Worm (Caenorhabditis elegans) whole organism, midembryonic: ENCODE measurements around the gene ddr-2.

Experiments used
- T22C8.4 ChIP-seq: fragments of 200-800 bp; sonication (Bioruptor generic); IDR thresholded peaks from 2 replicates; pipeline ENCODE4 v1.3.6; 2022; ENCODE audit warnings: missing genetic modification characterization, missing compliant biosample characterization
- cog-1 ChIP-seq: sonication (generic microtip); optimal IDR thresholded peaks from 2 replicates; lab custom pipeline; 2016; ENCODE audit warnings: missing genetic modification characterization, missing compliant biosample characterization
- flt-1 ChIP-seq: fragments of 200-800 bp; sonication (Bioruptor generic); IDR thresholded peaks from 2 replicates; pipeline ENCODE4 v1.3.6; 2022; ENCODE audit warnings: missing genetic modification characterization, missing compliant biosample characterization
- klf-2 ChIP-seq: fragments of 200-800 bp; sonication (Bioruptor generic); conservative IDR thresholded peaks from 2 replicates; pipeline ENCODE4 v1.3.6; 2022; ENCODE audit warnings: missing genetic modification reagents, missing genetic modification characterization, missing compliant biosample characterization
- med-1 ChIP-seq: sonication (generic microtip); optimal IDR thresholded peaks from 2 replicates; lab custom pipeline; 2017; ENCODE audit warnings: missing genetic modification characterization, mild to moderate bottlenecking, missing compliant biosample characterization, antibody characterized with exemption, missing genetic modification reagents; ENCODE audit not compliant: insufficient read depth
- tab-1 ChIP-seq: fragments of 200-800 bp; sonication (Bioruptor generic); IDR thresholded peaks from 2 replicates; pipeline ENCODE4 v1.3.6; 2022; ENCODE audit warnings: missing genetic modification characterization, missing compliant biosample characterization
- ztf-29 ChIP-seq: fragments of 200-800 bp; sonication (Bioruptor generic); IDR thresholded peaks from 2 replicates; pipeline ENCODE4 v1.3.6; 2022; ENCODE audit warnings: missing genetic modification reagents, missing genetic modification characterization, missing compliant biosample characterization

DNA sequence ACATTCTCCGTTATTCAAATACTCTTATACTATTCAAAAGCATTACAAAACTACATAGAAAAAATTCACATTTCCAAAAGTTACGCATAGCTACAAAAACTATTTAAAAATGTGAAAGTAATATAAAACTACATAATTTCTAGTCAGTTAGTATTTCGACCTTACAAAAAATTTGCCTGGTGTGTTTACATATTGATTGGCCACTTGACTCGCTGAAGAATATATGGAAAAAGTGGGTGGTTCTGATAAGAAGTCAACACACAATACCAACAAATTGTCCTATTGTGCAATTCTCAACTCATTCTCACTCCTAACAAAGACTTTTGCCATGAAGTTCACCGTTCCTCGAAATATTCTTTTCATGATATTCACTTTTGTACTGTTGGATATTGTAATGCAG is 16.5 kb upstream of the ddr-2 start, which contains the start of gene K09C4.1:
- no peak for TF ChIP-seq cog-1 (tag; lab: Kevin White, UChicago)
- TF ChIP-seq T22C8.4 (GFP tag; lab: Robert Waterston, UW): no peak
- TF ChIP-seq med-1 (GFP tag; lab: Kevin White, UChicago): no peak
- no peak for TF ChIP-seq tab-1 (GFP tag; lab: Robert Waterston, UW)
- TF ChIP-seq ztf-29 (GFP tag; lab: Robert Waterston, UW): no peak
- TF ChIP-seq flt-1 (GFP tag; lab: Robert Waterston, UW): no peak
- no peak for TF ChIP-seq klf-2 (GFP tag; lab: Robert Waterston, UW)
